Fruit fly (Drosophila melanogaster): ENCODE measurements around the gene pzg.

dm6 chr3L:21270480-21270879 is 15.4 kb upstream of the pzg start, which contains the start of gene CG9389:
- TF ChIP-seq CG8478 (optimal IDR thresholded peaks at IDR 0.05) (no peak), CTCF (optimal IDR thresholded peaks at IDR 0.05) (no peak)

Measured in S2 (cell line).